Worm (Caenorhabditis elegans) whole organism, L4/young adult: ENCODE measurements around the gene Y113G7A.22.

Experiments
- W03F9.2 ChIP-seq: fragments of 150-350 bp; optimal IDR thresholded peaks from 2 replicates; lab custom pipeline; 2014; ENCODE audit warnings: missing biosample characterization, missing genetic modification characterization
- dao-5 ChIP-seq: sonication (generic microtip); optimal IDR thresholded peaks from 2 replicates; lab custom pipeline; 2016; ENCODE audit warnings: missing genotype, missing genetic modification characterization, moderate library complexity, missing compliant biosample characterization
- him-1 ChIP-seq: sonication (generic microtip); optimal IDR thresholded peaks from 2 replicates; lab custom pipeline; 2016; ENCODE audit warnings: missing genotype, missing genetic modification reagents, missing genetic modification characterization, missing compliant biosample characterization

- TF ChIP-seq dao-5 (tag; lab: Kevin White, UChicago) (no peak), W03F9.2 (tag; lab: Kevin White, UChicago) (no peak), him-1 (tag; lab: Kevin White, UChicago) (no peak)
These were observed 41.2 kb downstream of the Y113G7A.22 start for ce11 chrV:20093940-20094339.
